Worm (Caenorhabditis elegans) whole organism, young adult: ENCODE measurements around the gene clec-37.
A peak's percentile ranks its signal among the peaks of the same experiment; 100 is the strongest.

Source experiments
- B0336.3 ChIP-seq: fragments of 200-800 bp; sonication (Bioruptor generic); IDR thresholded peaks from 2 replicates; pipeline ENCODE4 v1.3.6; 2022; ENCODE audit warnings: missing genetic modification characterization, missing compliant biosample characterization
- C17E4.6 ChIP-seq: fragments of 200-800 bp; sonication (Bioruptor generic); IDR thresholded peaks from 2 replicates; pipeline ENCODE4 v1.3.6; 2022; ENCODE audit warnings: missing genetic modification reagents, missing genetic modification characterization, missing compliant biosample characterization
- F22D6.2 ChIP-seq: sonication (generic microtip); optimal IDR thresholded peaks from 2 replicates; lab custom pipeline; 2016; ENCODE audit warnings: mild to moderate bottlenecking, missing genetic modification characterization, missing compliant biosample characterization
- F23B12.7 ChIP-seq: sonication (generic microtip); optimal IDR thresholded peaks from 2 replicates; lab custom pipeline; 2017; ENCODE audit warnings: missing genetic modification characterization, mild to moderate bottlenecking, missing compliant biosample characterization, antibody characterized with exemption, moderate library complexity; ENCODE audit not compliant: insufficient read depth
- F37B4.10 ChIP-seq: fragments of 200-800 bp; sonication (Bioruptor generic); IDR thresholded peaks from 2 replicates; pipeline ENCODE4 v1.3.6; 2022; ENCODE audit warnings: missing genetic modification characterization, missing compliant biosample characterization
- F52B5.7 ChIP-seq: sonication (generic microtip); optimal IDR thresholded peaks from 2 replicates; lab custom pipeline; 2016; ENCODE audit warnings: mild to moderate bottlenecking, missing genetic modification characterization, missing compliant biosample characterization
- F57A8.1 ChIP-seq: fragments of 200-800 bp; sonication (Bioruptor generic); optimal IDR thresholded peaks from 2 replicates; lab custom pipeline; 2018; ENCODE audit warnings: mild to moderate bottlenecking, missing genetic modification characterization, moderate library complexity, missing compliant biosample characterization
- K11D2.4 ChIP-seq: fragments of 200-800 bp; sonication (Bioruptor generic); IDR thresholded peaks from 2 replicates; pipeline ENCODE4 v1.3.6; 2022; ENCODE audit warnings: missing genetic modification reagents, missing genetic modification characterization, missing compliant biosample characterization
- Y53F4B.3 ChIP-seq: fragments of 200-800 bp; sonication (Bioruptor generic); IDR thresholded peaks from 2 replicates; pipeline ENCODE4 v1.3.6; 2022; ENCODE audit warnings: missing genetic modification reagents, missing genetic modification characterization, missing compliant biosample characterization
- ZK185.1 ChIP-seq: sonication (generic microtip); optimal IDR thresholded peaks from 2 replicates; lab custom pipeline; 2016; ENCODE audit warnings: mild to moderate bottlenecking, missing genetic modification characterization, missing compliant biosample characterization; ENCODE audit not compliant: poor library complexity, severe bottlenecking
- akir-1 ChIP-seq: fragments of 200-800 bp; sonication (Bioruptor generic); optimal IDR thresholded peaks from 2 replicates; lab custom pipeline; 2018; ENCODE audit warnings: mild to moderate bottlenecking, missing genetic modification characterization, moderate library complexity, missing compliant biosample characterization
- attf-3 ChIP-seq: fragments of 200-800 bp; sonication (Bioruptor generic); conservative IDR thresholded peaks from 2 replicates; pipeline ENCODE4 v1.3.6; 2022; ENCODE audit warnings: missing genetic modification reagents, missing genetic modification characterization, missing compliant biosample characterization
- attf-5 ChIP-seq: fragments of 200-800 bp; sonication (Bioruptor generic); optimal IDR thresholded peaks from 2 replicates; lab custom pipeline; 2018; ENCODE audit warnings: mild to moderate bottlenecking, missing genetic modification characterization, missing compliant biosample characterization
- bed-2 ChIP-seq: fragments of 200-800 bp; sonication (Bioruptor generic); IDR thresholded peaks from 2 replicates; pipeline ENCODE4 v1.3.6; 2022; ENCODE audit warnings: missing genetic modification reagents, missing genetic modification characterization, missing compliant biosample characterization
- ceh-27 ChIP-seq: fragments of 200-800 bp; sonication (Bioruptor generic); optimal IDR thresholded peaks from 2 replicates; lab custom pipeline; 2018; ENCODE audit warnings: mild to moderate bottlenecking, missing genetic modification characterization, moderate library complexity, missing compliant biosample characterization
- ceh-91 ChIP-seq: fragments of 200-800 bp; sonication (Bioruptor generic); IDR thresholded peaks from 2 replicates; pipeline ENCODE4 v1.3.6; 2022; ENCODE audit warnings: missing genetic modification reagents, missing genetic modification characterization, missing compliant biosample characterization
- die-1 ChIP-seq: sonication (generic microtip); optimal IDR thresholded peaks from 2 replicates; lab custom pipeline; 2016; ENCODE audit warnings: missing genotype, mild to moderate bottlenecking, missing genetic modification characterization, missing compliant biosample characterization
- ekl-4 ChIP-seq: fragments of 200-800 bp; sonication (Bioruptor generic); IDR thresholded peaks from 2 replicates; pipeline ENCODE4 v1.3.6; 2022; ENCODE audit warnings: missing genetic modification reagents, missing genetic modification characterization, missing compliant biosample characterization
- him-1 ChIP-seq: sonication (generic microtip); optimal IDR thresholded peaks from 2 replicates; lab custom pipeline; 2016; ENCODE audit warnings: missing genotype, missing genetic modification reagents, missing genetic modification characterization, missing compliant biosample characterization
- hmg-20 ChIP-seq: fragments of 200-800 bp; sonication (Bioruptor generic); IDR thresholded peaks from 2 replicates; pipeline ENCODE4 v1.3.6; 2022; ENCODE audit warnings: missing genetic modification reagents, missing genetic modification characterization, missing compliant biosample characterization
- hrde-1 ChIP-seq: sonication (generic microtip); optimal IDR thresholded peaks from 2 replicates; lab custom pipeline; 2016; ENCODE audit warnings: missing genetic modification characterization, mild to moderate bottlenecking, missing compliant biosample characterization, moderate library complexity, missing genotype, missing genetic modification reagents, borderline replicate concordance
- madf-8 ChIP-seq: fragments of 200-800 bp; sonication (Bioruptor generic); conservative IDR thresholded peaks from 2 replicates; pipeline ENCODE4 v1.3.6; 2022; ENCODE audit warnings: missing genetic modification reagents, missing genetic modification characterization, missing compliant biosample characterization
- mel-28 ChIP-seq: sonication (generic microtip); optimal IDR thresholded peaks from 2 replicates; lab custom pipeline; 2016; ENCODE audit warnings: borderline replicate concordance, mild to moderate bottlenecking, missing genetic modification characterization, missing compliant biosample characterization
- mes-4 ChIP-seq: sonication (generic microtip); optimal IDR thresholded peaks from 2 replicates; lab custom pipeline; 2016; ENCODE audit warnings: missing genotype, missing genetic modification characterization, missing compliant biosample characterization
- nfyb-1 ChIP-seq: fragments of 200-800 bp; sonication (Bioruptor generic); IDR thresholded peaks from 2 replicates; pipeline ENCODE4 v1.3.6; 2022; ENCODE audit warnings: missing genetic modification reagents, missing genetic modification characterization, missing compliant biosample characterization
- nhr-27 ChIP-seq: fragments of 200-800 bp; sonication (Bioruptor generic); optimal IDR thresholded peaks from 2 replicates; lab custom pipeline; 2018; ENCODE audit warnings: mild to moderate bottlenecking, missing genetic modification characterization, moderate library complexity, missing compliant biosample characterization
- nhr-80 ChIP-seq: sonication (generic microtip); optimal IDR thresholded peaks from 2 replicates; lab custom pipeline; 2016; ENCODE audit warnings: missing genetic modification characterization, missing compliant biosample characterization
- pha-4 ChIP-seq: fragments of 150-350 bp; sonication (generic microtip); optimal IDR thresholded peaks from 2 replicates; lab custom pipeline; 2014; ENCODE audit warnings: missing biosample characterization, missing genetic modification reagents, missing genetic modification characterization
- snpc-4 ChIP-seq, 5 experiments: fragments of 150-350 bp in 1 of 5; sonication (generic microtip) in 4 of 5; optimal IDR thresholded peaks; 2 replicates each; lab custom pipeline; 2014 to 2018; ENCODE audit warnings: missing genetic modification characterization in 5 of 5, missing biosample characterization in 3 of 5, antibody characterized with exemption in 2 of 5, mild to moderate bottlenecking in 2 of 5, missing compliant biosample characterization in 2 of 5, missing genotype in 2 of 5, moderate library complexity in 2 of 5, missing genetic modification reagents in 1 of 5
- tbx-9 ChIP-seq: sonication (generic microtip); optimal IDR thresholded peaks from 2 replicates; lab custom pipeline; 2016; ENCODE audit warnings: borderline replicate concordance, missing genetic modification characterization, inconsistent platforms, missing compliant biosample characterization
- zfh-2 ChIP-seq: fragments of 200-800 bp; sonication (Bioruptor generic); conservative IDR thresholded peaks from 2 replicates; pipeline ENCODE4 v1.3.6; 2022; ENCODE audit warnings: missing genetic modification reagents, missing genetic modification characterization, missing compliant biosample characterization
- ztf-22 ChIP-seq: fragments of 200-800 bp; sonication (Bioruptor generic); optimal IDR thresholded peaks from 2 replicates; lab custom pipeline; 2018; ENCODE audit warnings: mild to moderate bottlenecking, missing genetic modification characterization, moderate library complexity, missing compliant biosample characterization

clec-37 gene

ce11 chrV:16842941-16843340 is 9.0 kb downstream of the clec-37 start, which contains the start of gene clec-25:
TSS of gene clec-25 (plus strand) at chrV:16843241.
- TF ChIP-seq him-1 (tag; lab: Kevin White, UChicago) (no peak), nhr-80 (tag; lab: Kevin White, UChicago) (no peak), B0336.3 (GFP tag; lab: Robert Waterston, UW) (no peak)

- no peak for TF ChIP-seq zfh-2 (GFP tag; lab: Robert Waterston, UW)
- no peak for TF ChIP-seq hmg-20
- TF ChIP-seq C17E4.6 (GFP tag; lab: Robert Waterston, UW), result no peak
- TF ChIP-seq attf-5 (GFP tag; lab: Kevin White, UChicago), result no peak
- no peak for TF ChIP-seq snpc-4 (GFP tag; optimal IDR thresholded peaks at IDR 0.05; lab: Kevin White, UChicago)
- TF ChIP-seq snpc-4 (tag; optimal IDR thresholded peaks at IDR 0.05; lab: Kevin White, UChicago), result no peak
- TF ChIP-seq madf-8 (GFP tag; lab: Robert Waterston, UW), result no peak
- TF ChIP-seq mes-4, result no peak
- TF ChIP-seq F52B5.7 (tag; lab: Kevin White, UChicago), result no peak
- no peak for TF ChIP-seq F37B4.10 (GFP tag; lab: Robert Waterston, UW)
- no peak for TF ChIP-seq mel-28
- no peak for TF ChIP-seq ZK185.1 (tag; lab: Kevin White, UChicago)
- no peak for TF ChIP-seq nfyb-1 (GFP tag; lab: Robert Waterston, UW)
- no peak for TF ChIP-seq die-1 (tag; lab: Kevin White, UChicago)
- no peak for TF ChIP-seq pha-4 (tag; lab: Kevin White, UChicago)
- no peak for TF ChIP-seq F22D6.2 (tag; lab: Kevin White, UChicago)
- no peak for TF ChIP-seq akir-1 (GFP tag; lab: Kevin White, UChicago)
- TF ChIP-seq, all 124 proteins: peak for 0
Observed at ce11 chrV:16840961-16841360, 10.9 kb downstream of the clec-37 start, which contains the start of gene clec-40. TSS of gene clec-40 (minus strand) at chrV:16841061.

ce11 chrV:16840283-16840682 is 11.6 kb downstream of the clec-37 start:
- TF ChIP-seq nhr-80 (tag; lab: Kevin White, UChicago), result peak; percentile 72
- TF ChIP-seq Y53F4B.3 (GFP tag; lab: Robert Waterston, UW), result no peak

- TF ChIP-seq F57A8.1 (GFP tag; lab: Kevin White, UChicago) (no peak), ceh-27 (GFP tag; lab: Kevin White, UChicago) (no peak), hrde-1 (tag; lab: Kevin White, UChicago) (no peak), bed-2 (GFP tag; lab: Robert Waterston, UW) (no peak), attf-3 (no peak), snpc-4 (GFP tag; optimal IDR thresholded peaks at IDR 0.05; lab: Kevin White, UChicago) (no peak), snpc-4 (tag; optimal IDR thresholded peaks at IDR 0.05; lab: Kevin White, UChicago) (peak in 2 of 4 experiments; percentile 47 to 75), ceh-91 (no peak), nfyb-1 (GFP tag; lab: Robert Waterston, UW) (0 out of 2 replicates have a peak, but pooled peaks have one; percentile 39), ekl-4 (GFP tag; lab: Robert Waterston, UW) (no peak), F22D6.2 (tag; lab: Kevin White, UChicago) (no peak), tbx-9 (no peak), zfh-2 (GFP tag; lab: Robert Waterston, UW) (peak; percentile 68), F23B12.7 (tag; lab: Kevin White, UChicago) (no peak), ztf-22 (no peak)
Observed at ce11 chrV:16838435-16838834, 13.5 kb downstream of the clec-37 start.

- TF ChIP-seq K11D2.4 (no peak), nhr-27 (no peak)
Observed at ce11 chrV:16836100-16836499, 15.8 kb downstream of the clec-37 start.
